Fruit fly (Drosophila melanogaster): ENCODE measurements around the gene CG7888.

CG7888 gene

DNA sequence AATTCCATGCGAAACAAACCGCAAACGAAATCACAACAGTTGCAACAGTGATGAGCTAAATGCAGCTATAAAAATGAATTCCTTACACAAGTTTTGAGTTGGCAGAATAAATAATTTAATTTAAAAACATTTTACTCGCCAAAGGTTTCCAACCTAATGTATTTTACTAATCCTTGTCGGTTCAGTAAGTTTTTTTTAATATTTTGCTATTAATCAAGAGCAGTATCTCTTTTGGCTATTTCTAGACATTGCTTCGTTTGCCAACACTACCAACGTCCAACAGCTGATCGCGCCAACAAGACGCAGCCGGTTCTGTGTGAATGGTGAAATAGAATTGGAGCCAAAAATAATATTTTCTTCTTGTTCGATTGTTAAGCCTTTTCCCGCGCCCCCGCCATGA lies 10.9 kb downstream of the CG7888 start, which contains the start of the genes CG32075, CG45101 and SuUR (continued):
- TF ChIP-seq CG4282 (GFP tag; optimal IDR thresholded peaks at IDR 0.05) (peak; percentile 74), odd (GFP tag; optimal IDR thresholded peaks at IDR 0.05) (peak; percentile 52), Spps (tag; optimal IDR thresholded peaks at IDR 0.05) (peak; percentile 76), CG42726 (GFP tag; IDR thresholded peaks at IDR 0.05; ENCODE audit: partially characterized antibody) (no peak), abd-A (tag; optimal IDR thresholded peaks at IDR 0.05) (no peak), wdn (GFP tag; IDR thresholded peaks at IDR 0.05) (peak; percentile 62; the same call in 1 of the 2 replicates), CG14014 (GFP tag; IDR thresholded peaks at IDR 0.05) (peak; percentile 87), CG15011 (GFP tag; optimal IDR thresholded peaks at IDR 0.05) (peak; percentile 39), CG12659 (GFP tag; optimal IDR thresholded peaks at IDR 0.05) (peak; percentile 94), eve (GFP tag; optimal IDR thresholded peaks at IDR 0.05) (peak in 1 of 2 experiments; percentile 32), HmgZ (tag; optimal IDR thresholded peaks at IDR 0.05) (peak; percentile 92), Dfd (GFP tag; optimal IDR thresholded peaks at IDR 0.05) (no peak), unpg (GFP tag; optimal IDR thresholded peaks at IDR 0.05) (peak; percentile 82), gsb-n (tag; optimal IDR thresholded peaks at IDR 0.05) (peak; percentile 74), CG6854 (GFP tag; optimal IDR thresholded peaks at IDR 0.05) (peak; percentile 45), CG8765 (GFP tag; IDR thresholded peaks at IDR 0.05) (peak; percentile 75), pros (GFP tag; optimal IDR thresholded peaks at IDR 0.05) (no peak), unc-4 (GFP tag; IDR thresholded peaks at IDR 0.05; ENCODE audit: partially characterized antibody) (no peak), Aef1 (GFP tag; IDR thresholded peaks at IDR 0.05) (peak; percentile 90), mirr (GFP tag; optimal IDR thresholded peaks at IDR 0.05) (peak; percentile 5), CG4707 (GFP tag; optimal IDR thresholded peaks at IDR 0.05) (no peak), Dek (tag; optimal IDR thresholded peaks at IDR 0.05) (peak; percentile 78), CG11247 (GFP tag; IDR thresholded peaks at IDR 0.05) (peak; percentile 84), zen2 (GFP tag; IDR thresholded peaks at IDR 0.05; ENCODE audit: partially characterized antibody) (no peak), ash1 (GFP tag; optimal IDR thresholded peaks at IDR 0.05) (no peak), fu2 (GFP tag; optimal IDR thresholded peaks at IDR 0.05) (peak; percentile 85), lola (GFP tag; optimal IDR thresholded peaks at IDR 0.05) (peak in 1 of 3 experiments; percentile 86), CG12299 (tag; optimal IDR thresholded peaks at IDR 0.05) (peak; percentile 61), CG14710 (tag; optimal IDR thresholded peaks at IDR 0.05) (peak; percentile 63), Side (GFP tag; optimal IDR thresholded peaks at IDR 0.05) (peak; percentile 86), CG6683 (GFP tag; optimal IDR thresholded peaks at IDR 0.05) (peak; percentile 39), tna (GFP tag; IDR thresholded peaks at IDR 0.05; ENCODE audit: partially characterized antibody) (no peak), jumu (GFP tag; optimal IDR thresholded peaks at IDR 0.05) (peak; percentile 88), CG4424 (GFP tag; optimal IDR thresholded peaks at IDR 0.05) (peak; percentile 92), emc (GFP tag; optimal IDR thresholded peaks at IDR 0.05) (peak; percentile 10), nom (GFP tag; optimal IDR thresholded peaks at IDR 0.05) (peak; percentile 42), onecut (GFP tag; IDR thresholded peaks at IDR 0.05) (peak; percentile 34; the same call in 1 of the 2 replicates), ham (GFP tag; IDR thresholded peaks at IDR 0.05) (peak; percentile 29; the same call in 1 of the 2 replicates), Med (GFP tag) (peak; percentile 99), fru (optimal IDR thresholded peaks at IDR 0.05) (no peak), CG12071 (GFP tag; optimal IDR thresholded peaks at IDR 0.05) (peak; percentile 15), CG17802 (tag; optimal IDR thresholded peaks at IDR 0.05) (peak; percentile 66), Usf (GFP tag; optimal IDR thresholded peaks at IDR 0.05) (peak; percentile 73), al (GFP tag; IDR thresholded peaks at IDR 0.05) (peak; percentile 88), croc (GFP tag; conservative IDR thresholded peaks at IDR 0.05) (peak; percentile 74), exex (tag; optimal IDR thresholded peaks at IDR 0.05) (peak; percentile 51), CG1233 (GFP tag; optimal IDR thresholded peaks at IDR 0.05) (peak; percentile 68), sisA (GFP tag; IDR thresholded peaks at IDR 0.05) (peak; percentile 92), NfI (GFP tag; optimal IDR thresholded peaks at IDR 0.05) (peak; percentile 91), bbx (GFP tag; IDR thresholded peaks at IDR 0.05; ENCODE audit: partially characterized antibody) (no peak)

Data from whole organism, embryonic.